Worm (Caenorhabditis elegans): ENCODE results near the gene clec-130.

- TF ChIP-seq lin-13 (tag; optimal IDR thresholded peaks at IDR 0.05) (no peak), unc-39 (tag; optimal IDR thresholded peaks at IDR 0.05) (no peak), ztf-11 (tag; optimal IDR thresholded peaks at IDR 0.05) (no peak), ces-1 (GFP tag; optimal IDR thresholded peaks at IDR 0.05) (no peak)
Measured at ce11 chrII:3560592-3560991, 12.8 kb upstream of the clec-130 start, which contains the start of gene W10G11.1.
